Fruit fly (Drosophila melanogaster): Measurements from ENCODE around the gene CG13295.

- TF ChIP-seq CG8478 (optimal IDR thresholded peaks at IDR 0.05), result no peak
- TF ChIP-seq CTCF (optimal IDR thresholded peaks at IDR 0.05), result no peak
Observed at dm6 chr3L:6115505-6115904, 40.5 kb upstream of the CG13295 start.
